Worm (Caenorhabditis elegans): Measurements from ENCODE around the gene cox-14.

The cox-14 gene

ce11 chrIII:10211889-10212494, 6.8 kb upstream of the cox-14 start, which contains the start of the genes blos-1 and best-18:
Gene blos-1, minus strand, starts transcription at chrIII:10211946.
Gene best-18, plus strand, starts transcription at chrIII:10212396.
- TF ChIP-seq efl-3 (GFP tag; optimal IDR thresholded peaks at IDR 0.05), result no peak

ce11 chrIII:10214540-10214979, 4.2 kb upstream of the cox-14 start:
- no peak for TF ChIP-seq isw-1 (GFP tag; IDR thresholded peaks at IDR 0.05)
- no peak for TF ChIP-seq lin-15B (tag; optimal IDR thresholded peaks at IDR 0.05)
- peak; percentile 75 for TF ChIP-seq nhr-71 (tag; optimal IDR thresholded peaks at IDR 0.05)
- no peak for TF ChIP-seq nhr-11 (tag; optimal IDR thresholded peaks at IDR 0.05)
- TF ChIP-seq unc-130 (tag; optimal IDR thresholded peaks at IDR 0.05), result no peak
- TF ChIP-seq lin-39 (tag; optimal IDR thresholded peaks at IDR 0.05), result no peak
- no peak for TF ChIP-seq F16B12.6 (tag; optimal IDR thresholded peaks at IDR 0.05)
- TF ChIP-seq snu-23 (GFP tag; optimal IDR thresholded peaks at IDR 0.05), result peak; percentile 75
- TF ChIP-seq ces-1 (GFP tag; optimal IDR thresholded peaks at IDR 0.05), result no peak
- peak; percentile 61 for TF ChIP-seq nhr-19 (GFP tag; conservative IDR thresholded peaks at IDR 0.05)
- TF ChIP-seq fkh-10 (GFP tag; optimal IDR thresholded peaks at IDR 0.05), result no peak
- TF ChIP-seq skn-1 (tag; optimal IDR thresholded peaks at IDR 0.05), result no peak
- TF ChIP-seq ztf-11 (tag; optimal IDR thresholded peaks at IDR 0.05), result peak in 1 of 2 experiments; percentile 22
- TF ChIP-seq nhr-47 (tag; optimal IDR thresholded peaks at IDR 0.05), result peak; percentile 66
- no peak for TF ChIP-seq ceh-82 (tag; optimal IDR thresholded peaks at IDR 0.05)
- TF ChIP-seq xbp-1 (tag; optimal IDR thresholded peaks at IDR 0.05), result peak; percentile 48
- peak; percentile 5 to 34 for TF ChIP-seq lsy-2 (tag; optimal IDR thresholded peaks at IDR 0.05)
- no peak for TF ChIP-seq ets-5 (GFP tag; IDR thresholded peaks at IDR 0.05)
- TF ChIP-seq zag-1 (tag; optimal IDR thresholded peaks at IDR 0.05), result no peak
- TF ChIP-seq sox-4 (tag; optimal IDR thresholded peaks at IDR 0.05), result no peak
- TF ChIP-seq pqm-1 (tag; optimal IDR thresholded peaks at IDR 0.05), result no peak
- TF ChIP-seq nhr-90 (tag; optimal IDR thresholded peaks at IDR 0.05; ENCODE audit: poor library complexity), result peak; percentile 69
- peak; percentile 10 for TF ChIP-seq dsc-1 (tag; optimal IDR thresholded peaks at IDR 0.05)
- TF ChIP-seq jun-1 (tag; optimal IDR thresholded peaks at IDR 0.05), result no peak
- no peak for TF ChIP-seq C16A3.4 (tag; optimal IDR thresholded peaks at IDR 0.05)
- TF ChIP-seq nhr-237 (tag; optimal IDR thresholded peaks at IDR 0.05), result no peak
- peak; percentile 14 to 31 for TF ChIP-seq efl-1 (optimal IDR thresholded peaks at IDR 0.05)
- TF ChIP-seq efl-1 (GFP tag; optimal IDR thresholded peaks at IDR 0.05 in 1 of 2), result peak in 1 of 2 experiments; percentile 92
- peak; percentile 24 for TF ChIP-seq lin-14 (GFP tag; optimal IDR thresholded peaks at IDR 0.05)
- peak; percentile 86 for TF ChIP-seq ama-1 (optimal IDR thresholded peaks at IDR 0.05)
- no peak for TF ChIP-seq fkh-4 (tag; optimal IDR thresholded peaks at IDR 0.05; ENCODE audit: borderline replicate concordance)
- no peak for TF ChIP-seq mab-9 (GFP tag; IDR thresholded peaks at IDR 0.05)
- peak; percentile 45; the same call in 1 of the 2 replicates for TF ChIP-seq ceh-88 (GFP tag; IDR thresholded peaks at IDR 0.05)
- peak; percentile 48 for TF ChIP-seq rnt-1 (tag; optimal IDR thresholded peaks at IDR 0.05)
- TF ChIP-seq tbx-2 (tag; optimal IDR thresholded peaks at IDR 0.05), result peak; percentile 49
- TF ChIP-seq hlh-17 (GFP tag; optimal IDR thresholded peaks at IDR 0.05; ENCODE audit: borderline replicate concordance), result no peak
- TF ChIP-seq unc-62 (GFP tag; optimal IDR thresholded peaks at IDR 0.05), result no peak
- TF ChIP-seq aly-2 (tag; optimal IDR thresholded peaks at IDR 0.05), result peak; percentile 99
- no peak for TF ChIP-seq aha-1 (tag; optimal IDR thresholded peaks at IDR 0.05)
- TF ChIP-seq unc-98 (GFP tag; IDR thresholded peaks at IDR 0.05), result no peak; the same call in 1 of the 2 replicates
- TF ChIP-seq nhr-84 (tag; optimal IDR thresholded peaks at IDR 0.05), result no peak
- no peak for TF ChIP-seq sptf-1 (tag; optimal IDR thresholded peaks at IDR 0.05)
- TF ChIP-seq nhr-76 (tag; optimal IDR thresholded peaks at IDR 0.05), result no peak
- no peak for TF ChIP-seq ceh-90 (tag; optimal IDR thresholded peaks at IDR 0.05)
- TF ChIP-seq egl-27 (tag; optimal IDR thresholded peaks at IDR 0.05), result no peak
- TF ChIP-seq pax-3 (tag; optimal IDR thresholded peaks at IDR 0.05), result peak; percentile 59
- peak; percentile 45 for TF ChIP-seq nhr-20 (tag; optimal IDR thresholded peaks at IDR 0.05)
- no peak for TF ChIP-seq lin-13 (GFP tag; optimal IDR thresholded peaks at IDR 0.05)
- TF ChIP-seq elt-3 (tag; optimal IDR thresholded peaks at IDR 0.05), result no peak
- TF ChIP-seq nhr-12 (tag; optimal IDR thresholded peaks at IDR 0.05), result no peak
